Worm (Caenorhabditis elegans) whole organism, L4/young adult: Measurements from ENCODE around the gene ZK836.3.

Experiments
- W03F9.2 ChIP-seq: fragments of 150-350 bp; optimal IDR thresholded peaks from 2 replicates; lab custom pipeline; 2014; ENCODE audit warnings: missing biosample characterization, missing genetic modification characterization
- dao-5 ChIP-seq: sonication (generic microtip); optimal IDR thresholded peaks from 2 replicates; lab custom pipeline; 2016; ENCODE audit warnings: missing genotype, missing genetic modification characterization, moderate library complexity, missing compliant biosample characterization
- him-1 ChIP-seq: sonication (generic microtip); optimal IDR thresholded peaks from 2 replicates; lab custom pipeline; 2016; ENCODE audit warnings: missing genotype, missing genetic modification reagents, missing genetic modification characterization, missing compliant biosample characterization

- TF ChIP-seq him-1 (tag; lab: Kevin White, UChicago) = no peak
- no peak for TF ChIP-seq dao-5 (tag; lab: Kevin White, UChicago)
- TF ChIP-seq W03F9.2 (tag; lab: Kevin White, UChicago) = no peak
Observed at ce11 chrV:12194275-12194674, 1.5 kb downstream of the ZK836.3 start, which contains the start of gene ogdh-2.
